Fruit fly (Drosophila melanogaster): ENCODE measurements around the gene CG15005.

DNA sequence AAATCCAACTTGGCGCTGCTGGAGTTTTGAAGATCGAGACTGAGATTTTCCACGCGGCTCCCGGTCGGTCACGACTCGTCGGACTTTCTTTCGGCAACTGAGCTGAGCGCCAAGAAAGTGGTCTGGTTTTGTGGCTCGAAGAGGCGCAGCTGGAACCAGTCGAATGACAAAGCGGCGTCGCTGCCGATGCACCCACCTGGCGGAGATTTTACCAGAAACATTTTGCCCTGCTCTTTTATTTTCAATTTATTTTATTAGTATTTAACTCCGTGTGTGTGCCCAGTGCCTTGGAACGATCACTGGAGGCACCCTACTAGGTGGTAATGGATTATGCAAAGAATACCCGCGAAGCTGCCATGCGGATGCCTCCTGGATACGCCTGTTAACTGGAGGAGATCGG lies at the start of gene CG15005:
- TF ChIP-seq psq (optimal IDR thresholded peaks at IDR 0.05) (no peak), h (optimal IDR thresholded peaks at IDR 0.05) (no peak)
